Worm (Caenorhabditis elegans) whole organism, L3 larva: Measurements from ENCODE around the gene C50F7.3.

Source experiments
- R02D3.7 ChIP-seq: fragments of 150-350 bp; optimal IDR thresholded peaks from 2 replicates; lab custom pipeline; 2014; ENCODE audit warnings: missing biosample characterization, missing genetic modification characterization
- aly-2 ChIP-seq: fragments of 150-350 bp; optimal IDR thresholded peaks from 2 replicates; lab custom pipeline; 2014; ENCODE audit warnings: missing biosample characterization, missing genetic modification characterization
- fos-1 ChIP-seq: fragments of 150-350 bp; optimal IDR thresholded peaks from 2 replicates; lab custom pipeline; 2014; ENCODE audit warnings: missing biosample characterization, missing genetic modification characterization
- mdl-1 ChIP-seq: fragments of 150-350 bp; optimal IDR thresholded peaks from 2 replicates; lab custom pipeline; 2014; ENCODE audit warnings: missing biosample characterization, missing genetic modification characterization
- nhr-11 ChIP-seq: fragments of 150-350 bp; optimal IDR thresholded peaks from 2 replicates; lab custom pipeline; 2014; ENCODE audit warnings: missing biosample characterization, missing genetic modification characterization
- nhr-23 ChIP-seq: fragments of 150-350 bp; optimal IDR thresholded peaks from 2 replicates; lab custom pipeline; 2014; ENCODE audit warnings: missing biosample characterization, missing genetic modification reagents, missing genetic modification characterization
- nhr-28 ChIP-seq: fragments of 150-350 bp; optimal IDR thresholded peaks from 2 replicates; lab custom pipeline; 2014; ENCODE audit warnings: missing biosample characterization, missing genetic modification characterization
- nhr-43 ChIP-seq: sonication (generic microtip); optimal IDR thresholded peaks from 2 replicates; lab custom pipeline; 2016; ENCODE audit warnings: mild to moderate bottlenecking, missing genetic modification characterization, missing compliant biosample characterization; ENCODE audit not compliant: poor library complexity, severe bottlenecking
- nhr-76 ChIP-seq: fragments of 150-350 bp; sonication (generic microtip); optimal IDR thresholded peaks from 5 replicates; lab custom pipeline; 2014; ENCODE audit warnings: missing biosample characterization, missing genetic modification characterization
- skn-1 ChIP-seq: fragments of 150-350 bp; optimal IDR thresholded peaks from 2 replicates; lab custom pipeline; 2014; ENCODE audit warnings: missing biosample characterization, missing genetic modification characterization
- tbx-2 ChIP-seq: sonication (generic microtip); optimal IDR thresholded peaks from 2 replicates; lab custom pipeline; 2016; ENCODE audit warnings: mild to moderate bottlenecking, missing genetic modification characterization, missing compliant biosample characterization
- zag-1 ChIP-seq: fragments of 150-350 bp; optimal IDR thresholded peaks from 2 replicates; lab custom pipeline; 2014; ENCODE audit warnings: missing biosample characterization, missing genetic modification characterization

DNA sequence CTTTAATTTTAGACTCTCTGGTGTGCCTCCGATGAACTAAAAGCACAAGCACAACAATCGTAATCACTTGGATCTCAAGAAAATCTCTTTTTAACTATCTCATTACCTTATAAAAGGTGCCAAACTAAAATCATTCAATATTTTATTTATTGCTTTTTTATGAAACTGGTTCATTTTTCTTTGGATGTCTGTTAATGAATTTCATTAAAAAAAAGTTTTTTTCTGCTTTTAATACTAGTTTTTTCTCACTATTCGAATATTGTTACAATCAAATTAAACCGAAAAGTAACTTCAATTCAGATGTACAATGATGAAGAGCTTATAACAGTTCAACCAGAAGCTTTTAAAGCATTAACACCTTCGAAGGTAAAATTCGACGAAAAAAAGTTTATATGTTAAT is 43.6 kb downstream of the C50F7.3 start, which contains the start of gene swd-2.1:
- TF ChIP-seq tbx-2 (no peak), nhr-76 (tag; lab: Kevin White, UChicago) (no peak), nhr-43 (tag; lab: Kevin White, UChicago) (no peak), nhr-23 (tag; lab: Kevin White, UChicago) (no peak), skn-1 (tag; lab: Kevin White, UChicago) (no peak), aly-2 (tag; lab: Kevin White, UChicago) (no peak), zag-1 (tag; lab: Kevin White, UChicago) (no peak), R02D3.7 (tag; lab: Kevin White, UChicago) (no peak), mdl-1 (tag; lab: Kevin White, UChicago) (no peak), nhr-28 (tag; lab: Kevin White, UChicago) (no peak), fos-1 (no peak), nhr-11 (no peak)
